Fruit fly (Drosophila melanogaster) whole organism, embryonic: ENCODE results near the gene Cyp4d21.

Source experiments
- B-H1 ChIP-seq: fragments of 200-800 bp; sonication (Bioruptor generic); IDR thresholded peaks from 3 replicates; pipeline ENCODE4 v1.3.6; 2022; ENCODE audit warnings: missing biosample characterization, missing genetic modification characterization
- BtbVII ChIP-seq: fragments of 200-800 bp; sonication (Bioruptor generic); optimal IDR thresholded peaks from 3 replicates; lab custom pipeline; 2017; ENCODE audit warnings: missing biosample characterization, mild to moderate bottlenecking, missing genetic modification characterization
- CG12744 ChIP-seq: fragments of 200-800 bp; sonication (Bioruptor generic); optimal IDR thresholded peaks from 2 replicates; lab custom pipeline; 2016; ENCODE audit warnings: missing biosample characterization, missing genetic modification characterization
- CG13123 ChIP-seq: fragments of 200-800 bp; sonication (Bioruptor generic); optimal IDR thresholded peaks from 2 replicates; lab custom pipeline; 2016; ENCODE audit warnings: missing biosample characterization, missing genetic modification characterization
- CG13624 ChIP-seq: fragments of 200-800 bp; sonication (Bioruptor generic); optimal IDR thresholded peaks from 2 replicates; lab custom pipeline; 2016; ENCODE audit warnings: missing biosample characterization, missing genetic modification characterization
- CG15011 ChIP-seq: fragments of 200-800 bp; sonication (Bioruptor generic); optimal IDR thresholded peaks from 3 replicates; lab custom pipeline; 2018; ENCODE audit warnings: missing biosample characterization, mild to moderate bottlenecking, missing genetic modification characterization
- CG1529 ChIP-seq: fragments of 200-800 bp; sonication (Bioruptor generic); optimal IDR thresholded peaks from 3 replicates; lab custom pipeline; 2018; ENCODE audit warnings: missing biosample characterization, missing genetic modification characterization
- CG1603 ChIP-seq: fragments of 200-800 bp; sonication (Bioruptor generic); optimal IDR thresholded peaks from 2 replicates; lab custom pipeline; 2019; ENCODE audit warnings: missing biosample characterization, mild to moderate bottlenecking, missing genetic modification characterization, moderate library complexity
- CG2120 ChIP-seq: fragments of 200-800 bp; sonication (Bioruptor generic); optimal IDR thresholded peaks from 3 replicates; lab custom pipeline; 2016; ENCODE audit warnings: missing biosample characterization, missing genetic modification characterization
- CG2678 ChIP-seq: fragments of 200-800 bp; sonication (Bioruptor generic); optimal IDR thresholded peaks from 3 replicates; lab custom pipeline; 2019; ENCODE audit warnings: missing biosample characterization, mild to moderate bottlenecking, missing genetic modification characterization, moderate library complexity
- CG30431 ChIP-seq: fragments of 200-800 bp; sonication (Bioruptor generic); optimal IDR thresholded peaks from 2 replicates; lab custom pipeline; 2017; ENCODE audit warnings: missing biosample characterization, missing genetic modification characterization
- CG31388 ChIP-seq: fragments of 200-800 bp; sonication (Bioruptor generic); optimal IDR thresholded peaks from 2 replicates; lab custom pipeline; 2016; ENCODE audit warnings: missing biosample characterization, missing genetic modification characterization
- CG33213 ChIP-seq: fragments of 200-800 bp; sonication (Bioruptor generic); optimal IDR thresholded peaks from 3 replicates; lab custom pipeline; 2016; ENCODE audit warnings: missing biosample characterization, missing genetic modification characterization
- CG34224 ChIP-seq: fragments of 200-800 bp; sonication (Bioruptor generic); IDR thresholded peaks from 3 replicates; pipeline ENCODE4 v1.3.6; 2022; ENCODE audit warnings: missing biosample characterization, missing genetic modification characterization; ENCODE audit not compliant: partially characterized antibody
- CG34376 ChIP-seq: fragments of 200-800 bp; sonication (Bioruptor generic); optimal IDR thresholded peaks from 2 replicates; lab custom pipeline; 2018; ENCODE audit warnings: missing biosample characterization, mild to moderate bottlenecking, missing genetic modification characterization
- CG5180 ChIP-seq: fragments of 200-800 bp; sonication (Bioruptor generic); optimal IDR thresholded peaks from 3 replicates; lab custom pipeline; 2017; ENCODE audit warnings: missing biosample characterization, missing genetic modification characterization, mild to moderate bottlenecking, moderate library complexity, missing genetic modification reagents
- CG8281 ChIP-seq: fragments of 200-800 bp; sonication (Bioruptor generic); optimal IDR thresholded peaks from 2 replicates; lab custom pipeline; 2018; ENCODE audit warnings: missing biosample characterization, mild to moderate bottlenecking, missing genetic modification characterization, moderate library complexity
- CG8924 ChIP-seq: fragments of 200-800 bp; optimal IDR thresholded peaks from 3 replicates; lab custom pipeline; 2019; ENCODE audit warnings: missing biosample characterization, mild to moderate bottlenecking, missing genetic modification characterization, moderate library complexity
- D19A ChIP-seq: fragments of 200-800 bp; optimal IDR thresholded peaks from 3 replicates; lab custom pipeline; 2019; ENCODE audit warnings: missing biosample characterization, mild to moderate bottlenecking, missing genetic modification characterization, moderate library complexity
- Doc3 ChIP-seq: fragments of 200-800 bp; sonication (Bioruptor generic); IDR thresholded peaks from 3 replicates; pipeline ENCODE4 v1.3.6; 2022; ENCODE audit warnings: missing biosample characterization, missing genetic modification characterization; ENCODE audit not compliant: partially characterized antibody
- Dp ChIP-seq: fragments of 200-800 bp; sonication (Bioruptor generic); optimal IDR thresholded peaks from 2 replicates; lab custom pipeline; 2018; ENCODE audit warnings: missing biosample characterization, mild to moderate bottlenecking, missing genetic modification characterization, moderate library complexity
- HmgZ ChIP-seq: fragments of 200-800 bp; sonication (Bioruptor generic); optimal IDR thresholded peaks from 2 replicates; lab custom pipeline; 2018; ENCODE audit warnings: missing biosample characterization, mild to moderate bottlenecking, missing genetic modification characterization
- MBD-R2 ChIP-seq: fragments of 200-800 bp; sonication (Bioruptor generic); IDR thresholded peaks from 2 replicates; pipeline ENCODE4 v1.3.6; 2022; ENCODE audit warnings: missing biosample characterization, missing genetic modification characterization
- Poxn ChIP-seq: fragments of 200-800 bp; sonication (Bioruptor generic); IDR thresholded peaks from 2 replicates; pipeline ENCODE4 v1.3.6; 2022; ENCODE audit warnings: missing biosample characterization, missing genetic modification characterization
- Ravus ChIP-seq: fragments of 200-800 bp; sonication (Bioruptor generic); IDR thresholded peaks from 2 replicates; pipeline ENCODE4 v1.3.6; 2022; ENCODE audit warnings: missing biosample characterization, missing genetic modification characterization
- Rx ChIP-seq: fragments of 200-800 bp; sonication (Bioruptor generic); IDR thresholded peaks from 2 replicates; pipeline ENCODE4 v1.3.6; 2022; ENCODE audit warnings: missing biosample characterization, missing genetic modification characterization
- Spps ChIP-seq: fragments of 200-800 bp; sonication (Bioruptor generic); optimal IDR thresholded peaks from 2 replicates; lab custom pipeline; 2018; ENCODE audit warnings: missing biosample characterization, mild to moderate bottlenecking, missing genetic modification characterization
- Sry-β ChIP-seq: fragments of 200-800 bp; sonication (Bioruptor generic); optimal IDR thresholded peaks from 2 replicates; lab custom pipeline; 2018; ENCODE audit warnings: missing biosample characterization, mild to moderate bottlenecking, missing genetic modification characterization, moderate library complexity
- Xrp1 ChIP-seq: fragments of 200-800 bp; sonication (Bioruptor generic); IDR thresholded peaks from 2 replicates; pipeline ENCODE4 v1.3.6; 2022; ENCODE audit warnings: missing biosample characterization, missing genetic modification characterization
- ato ChIP-seq: fragments of 200-800 bp; sonication (Bioruptor generic); IDR thresholded peaks from 2 replicates; pipeline ENCODE4 v1.3.6; 2022; ENCODE audit warnings: missing biosample characterization, missing genetic modification characterization; ENCODE audit not compliant: partially characterized antibody
- az2 ChIP-seq: fragments of 200-800 bp; sonication (Bioruptor generic); optimal IDR thresholded peaks from 3 replicates; lab custom pipeline; 2016; ENCODE audit warnings: missing biosample characterization, missing genetic modification characterization
- bab2 ChIP-seq: fragments of 200-800 bp; sonication (Bioruptor generic); optimal IDR thresholded peaks from 2 replicates; lab custom pipeline; 2016; ENCODE audit warnings: missing biosample characterization, missing genetic modification characterization
- bigmax ChIP-seq: fragments of 200-800 bp; sonication (Bioruptor generic); optimal IDR thresholded peaks from 2 replicates; lab custom pipeline; 2018; ENCODE audit warnings: missing biosample characterization, mild to moderate bottlenecking, missing genetic modification characterization
- br ChIP-seq: fragments of >200 bp; optimal IDR thresholded peaks from 2 replicates; lab custom pipeline; 2017
- cas ChIP-seq: fragments of 200-800 bp; sonication (Bioruptor generic); IDR thresholded peaks from 2 replicates; pipeline ENCODE4 v1.3.6; 2022; ENCODE audit warnings: missing biosample characterization, missing genetic modification characterization
- dm ChIP-seq: fragments of 200-800 bp; sonication (Bioruptor generic); optimal IDR thresholded peaks from 3 replicates; lab custom pipeline; 2016; ENCODE audit warnings: missing biosample characterization, missing genetic modification characterization
- esg ChIP-seq: fragments of 200-800 bp; sonication (Bioruptor generic); conservative IDR thresholded peaks from 2 replicates; pipeline ENCODE4 v1.3.6; 2022; ENCODE audit warnings: missing biosample characterization, missing genetic modification characterization
- gfzf ChIP-seq: fragments of 200-800 bp; sonication (Bioruptor generic); optimal IDR thresholded peaks from 2 replicates; lab custom pipeline; 2016; ENCODE audit warnings: missing biosample characterization, mild to moderate bottlenecking, missing genetic modification characterization, moderate library complexity
- gro ChIP-seq: fragments of 200-800 bp; sonication (Bioruptor generic); optimal IDR thresholded peaks from 2 replicates; lab custom pipeline; 2016; ENCODE audit warnings: missing biosample characterization, missing genetic modification characterization
- hb ChIP-seq: fragments of 200-800 bp; sonication (Bioruptor generic); IDR thresholded peaks from 3 replicates; pipeline ENCODE4 v1.3.6; 2022; ENCODE audit warnings: missing biosample characterization, missing genetic modification characterization; ENCODE audit not compliant: partially characterized antibody
- hth ChIP-seq: fragments of >200 bp; optimal IDR thresholded peaks from 2 replicates; lab custom pipeline; 2017; ENCODE audit warnings: inconsistent platforms
- ind ChIP-seq: fragments of 200-800 bp; sonication (Bioruptor generic); optimal IDR thresholded peaks from 3 replicates; lab custom pipeline; 2016; ENCODE audit warnings: missing biosample characterization, missing genetic modification characterization
- jing ChIP-seq: fragments of 200-800 bp; sonication (Bioruptor generic); optimal IDR thresholded peaks from 2 replicates; lab custom pipeline; 2018; ENCODE audit warnings: missing biosample characterization, mild to moderate bottlenecking, missing genetic modification characterization
- lbe ChIP-seq: fragments of 200-800 bp; sonication (Bioruptor generic); optimal IDR thresholded peaks from 2 replicates; lab custom pipeline; 2016; ENCODE audit warnings: missing biosample characterization, mild to moderate bottlenecking, missing genetic modification characterization
- lmd ChIP-seq: fragments of 200-800 bp; sonication (Bioruptor generic); IDR thresholded peaks from 2 replicates; pipeline ENCODE4 v1.3.6; 2022; ENCODE audit warnings: missing biosample characterization, missing genetic modification characterization
- nerfin-2 ChIP-seq: fragments of 200-800 bp; sonication (Bioruptor generic); IDR thresholded peaks from 2 replicates; pipeline ENCODE4 v1.3.6; 2022; ENCODE audit warnings: missing biosample characterization, missing genetic modification characterization; ENCODE audit not compliant: partially characterized antibody
- nom ChIP-seq: fragments of 200-800 bp; sonication (Bioruptor generic); optimal IDR thresholded peaks from 2 replicates; lab custom pipeline; 2017; ENCODE audit warnings: missing biosample characterization, missing genetic modification characterization, mild to moderate bottlenecking, moderate library complexity, missing genetic modification reagents
- odd ChIP-seq: fragments of 200-800 bp; sonication (Bioruptor generic); optimal IDR thresholded peaks from 2 replicates; lab custom pipeline; 2017; ENCODE audit warnings: missing biosample characterization, mild to moderate bottlenecking, missing genetic modification characterization
- org-1 ChIP-seq: fragments of 200-800 bp; sonication (Bioruptor generic); optimal IDR thresholded peaks from 2 replicates; lab custom pipeline; 2017; ENCODE audit warnings: missing biosample characterization, missing genetic modification characterization
- sisA ChIP-seq: fragments of 200-800 bp; sonication (Bioruptor generic); IDR thresholded peaks from 2 replicates; pipeline ENCODE4 v1.3.6; 2022; ENCODE audit warnings: missing biosample characterization, missing genetic modification characterization
- tll ChIP-seq, 2 experiments: fragments of 200-800 bp in 1 of 2; fragments of >200 bp in 1 of 2; sonication (Bioruptor generic) in 1 of 2; optimal IDR thresholded peaks; 2 replicates each; lab custom pipeline; 2017 to 2019; ENCODE audit warnings: missing biosample characterization in 2 of 2, missing genetic modification characterization in 2 of 2, mild to moderate bottlenecking in 1 of 2, moderate library complexity in 1 of 2
- z ChIP-seq: fragments of 200-800 bp; sonication (Bioruptor generic); IDR thresholded peaks from 3 replicates; pipeline ENCODE4 v1.3.6; 2022; ENCODE audit warnings: missing biosample characterization, missing genetic modification characterization

Cyp4d21 gene

DNA sequence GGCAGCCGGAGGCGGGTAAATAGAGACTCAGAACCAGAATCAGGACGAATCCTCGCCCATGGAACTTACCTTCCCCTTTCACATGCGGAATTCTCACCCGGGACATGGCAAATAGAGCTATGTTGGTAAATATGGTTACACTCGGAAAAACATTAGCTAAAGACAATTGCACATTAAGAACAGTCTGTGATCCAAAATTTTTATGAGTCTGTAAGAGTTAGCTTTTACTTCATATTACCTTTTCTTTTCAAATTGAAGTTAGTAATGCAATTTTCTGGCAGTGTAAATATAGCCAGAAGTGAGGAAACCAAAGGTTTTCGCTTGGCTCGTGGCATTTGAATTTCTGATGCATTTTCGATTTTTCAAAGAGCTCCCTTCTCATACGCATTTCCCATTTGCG is 29.8 kb downstream of the Cyp4d21 start (continued):
- TF ChIP-seq CG30431 (GFP tag; lab: Kevin White, UChicago) (peak; percentile 11), MBD-R2 (GFP tag; lab: Robert Waterston, UW) (no peak), lbe (GFP tag; lab: Kevin White, UChicago) (no peak), ato (GFP tag; lab: Robert Waterston, UW) (no peak), CG15011 (GFP tag; lab: Kevin White, UChicago) (peak; percentile 30), CG8281 (tag; lab: Kevin White, UChicago) (no peak), Xrp1 (GFP tag; lab: Robert Waterston, UW) (peak; percentile 93), gro (no peak), CG31388 (GFP tag; lab: Kevin White, UChicago) (no peak), CG13624 (GFP tag; lab: Kevin White, UChicago) (no peak), HmgZ (tag; lab: Kevin White, UChicago) (no peak), Doc3 (GFP tag; lab: Robert Waterston, UW) (no peak), CG34376 (no peak), nom (no peak), nerfin-2 (GFP tag; lab: Robert Waterston, UW) (no peak), Poxn (GFP tag; lab: Robert Waterston, UW) (no peak), z (GFP tag; lab: Robert Waterston, UW) (0 out of 3 replicates have a peak, but pooled peaks have one; percentile 17), hb (no peak), sisA (GFP tag; lab: Robert Waterston, UW) (peak; percentile 40; the same call in 1 of the 2 replicates), CG1603 (peak; percentile 51), BtbVII (GFP tag; lab: Kevin White, UChicago) (peak; percentile 7), Dp (GFP tag; lab: Kevin White, UChicago) (no peak), Sry-β (GFP tag; lab: Kevin White, UChicago) (no peak), ind (GFP tag; lab: Kevin White, UChicago) (peak; percentile 56), br (lab: Kevin White, UChicago) (no peak), lmd (GFP tag; lab: Robert Waterston, UW) (peak; percentile 10; the same call in 1 of the 2 replicates), CG12744 (GFP tag; lab: Kevin White, UChicago) (no peak), CG13123 (no peak), esg (GFP tag; lab: Robert Waterston, UW) (no peak), dm (no peak), az2 (GFP tag; lab: Kevin White, UChicago) (peak; percentile 47), Rx (GFP tag; lab: Robert Waterston, UW) (peak; percentile 60), CG5180 (GFP tag; lab: Kevin White, UChicago) (peak; percentile 8), jing (GFP tag; lab: Kevin White, UChicago) (no peak), gfzf (no peak), bigmax (GFP tag; lab: Kevin White, UChicago) (no peak), hth (no peak), CG2120 (GFP tag; lab: Kevin White, UChicago) (no peak), Spps (tag; lab: Kevin White, UChicago) (peak; percentile 32), bab2 (GFP tag; lab: Kevin White, UChicago) (peak; percentile 34), CG2678 (tag; lab: Kevin White, UChicago) (no peak), D19A (tag; lab: Kevin White, UChicago) (peak; percentile 10), CG34224 (GFP tag; lab: Robert Waterston, UW) (no peak), CG33213 (GFP tag; lab: Kevin White, UChicago) (peak; percentile 10), CG8924 (tag; lab: Kevin White, UChicago) (peak; percentile 44), Ravus (GFP tag; lab: Robert Waterston, UW) (no peak), CG1529 (GFP tag; lab: Kevin White, UChicago) (no peak), B-H1 (GFP tag; lab: Robert Waterston, UW) (no peak), odd (GFP tag; lab: Kevin White, UChicago) (no peak), tll (GFP tag; optimal IDR thresholded peaks at IDR 0.05; lab: Kevin White, UChicago) (peak in 1 of 2 experiments; percentile 83), org-1 (GFP tag; lab: Kevin White, UChicago) (no peak), cas (GFP tag; lab: Robert Waterston, UW) (no peak)
